Fruit fly (Drosophila melanogaster) whole organism, embryonic: ENCODE measurements around the gene KdelR.

Experiments
- Aef1 ChIP-seq: fragments of 200-800 bp; sonication (Bioruptor generic); IDR thresholded peaks from 3 replicates; pipeline ENCODE4 v1.3.6; 2022; ENCODE audit warnings: missing biosample characterization, missing genetic modification characterization
- Bteb2 ChIP-seq: fragments of 200-800 bp; sonication (Bioruptor generic); optimal IDR thresholded peaks from 2 replicates; lab custom pipeline; 2016; ENCODE audit warnings: missing biosample characterization, missing genetic modification characterization
- C15 ChIP-seq: fragments of 200-800 bp; sonication (Bioruptor generic); IDR thresholded peaks from 3 replicates; pipeline ENCODE4 v1.3.6; 2022; ENCODE audit warnings: missing biosample characterization, missing genetic modification characterization
- CG11398 ChIP-seq: fragments of 200-800 bp; sonication (Bioruptor generic); optimal IDR thresholded peaks from 2 replicates; lab custom pipeline; 2016; ENCODE audit warnings: missing biosample characterization, missing genetic modification characterization
- CG11560 ChIP-seq: fragments of 200-800 bp; sonication (Bioruptor generic); IDR thresholded peaks from 3 replicates; pipeline ENCODE4 v1.3.6; 2022; ENCODE audit warnings: missing biosample characterization, missing genetic modification characterization
- CG11696 ChIP-seq: fragments of 200-800 bp; sonication (Bioruptor generic); IDR thresholded peaks from 2 replicates; pipeline ENCODE4 v1.3.6; 2022; ENCODE audit warnings: missing biosample characterization, missing genetic modification characterization
- CG12769 ChIP-seq: fragments of 200-800 bp; sonication (Bioruptor generic); optimal IDR thresholded peaks from 2 replicates; lab custom pipeline; 2019; ENCODE audit warnings: missing biosample characterization, mild to moderate bottlenecking, missing genetic modification characterization, moderate library complexity
- CG1647 ChIP-seq: fragments of 200-800 bp; sonication (Bioruptor generic); optimal IDR thresholded peaks from 3 replicates; lab custom pipeline; 2016; ENCODE audit warnings: missing biosample characterization, missing genetic modification characterization
- CG17829 ChIP-seq: fragments of 200-800 bp; optimal IDR thresholded peaks from 2 replicates; lab custom pipeline; 2019; ENCODE audit warnings: missing biosample characterization, mild to moderate bottlenecking, missing genetic modification characterization, moderate library complexity
- CG2889 ChIP-seq: fragments of 200-800 bp; sonication (Bioruptor generic); IDR thresholded peaks from 3 replicates; pipeline ENCODE4 v1.3.6; 2022; ENCODE audit warnings: missing biosample characterization, missing genetic modification characterization
- CG3065 ChIP-seq: fragments of 200-800 bp; sonication (Bioruptor generic); optimal IDR thresholded peaks from 2 replicates; lab custom pipeline; 2016; ENCODE audit warnings: missing biosample characterization, missing genetic modification characterization
- CG32532 ChIP-seq: fragments of 200-800 bp; sonication (Bioruptor generic); IDR thresholded peaks from 2 replicates; pipeline ENCODE4 v1.3.6; 2022; ENCODE audit warnings: missing biosample characterization, missing genetic modification characterization
- CG34376 ChIP-seq: fragments of 200-800 bp; sonication (Bioruptor generic); optimal IDR thresholded peaks from 2 replicates; lab custom pipeline; 2018; ENCODE audit warnings: missing biosample characterization, mild to moderate bottlenecking, missing genetic modification characterization
- CG4282 ChIP-seq: fragments of 200-800 bp; sonication (Bioruptor generic); optimal IDR thresholded peaks from 2 replicates; lab custom pipeline; 2016; ENCODE audit warnings: missing biosample characterization, missing genetic modification characterization
- CG4854 ChIP-seq: fragments of 200-800 bp; sonication (Bioruptor generic); optimal IDR thresholded peaks from 2 replicates; lab custom pipeline; 2016; ENCODE audit warnings: missing biosample characterization, missing genetic modification characterization, inconsistent platforms
- CG7745 ChIP-seq: fragments of 200-800 bp; sonication (Bioruptor generic); optimal IDR thresholded peaks from 2 replicates; lab custom pipeline; 2018; ENCODE audit warnings: missing biosample characterization, mild to moderate bottlenecking, missing genetic modification characterization, moderate library complexity
- CG7786 ChIP-seq: fragments of 200-800 bp; sonication (Bioruptor generic); optimal IDR thresholded peaks from 2 replicates; lab custom pipeline; 2016; ENCODE audit warnings: missing biosample characterization, missing genetic modification characterization
- CG7987 ChIP-seq: fragments of 200-800 bp; sonication (Bioruptor generic); optimal IDR thresholded peaks from 2 replicates; lab custom pipeline; 2018; ENCODE audit warnings: missing biosample characterization, mild to moderate bottlenecking, missing genetic modification characterization, moderate library complexity
- CG8290 ChIP-seq, 3 experiments: fragments of 200-800 bp; sonication (Bioruptor generic); optimal IDR thresholded peaks; 2 replicates each; lab custom pipeline; 2016 to 2019; ENCODE audit warnings: missing biosample characterization in 3 of 3, missing genetic modification characterization in 3 of 3, mild to moderate bottlenecking in 2 of 3, moderate library complexity in 1 of 3
- CG8478 ChIP-seq: fragments of >200 bp; optimal IDR thresholded peaks from 2 replicates; lab custom pipeline; 2018
- Dbx ChIP-seq: fragments of 200-800 bp; sonication (Bioruptor generic); IDR thresholded peaks from 3 replicates; pipeline ENCODE4 v1.3.6; 2022; ENCODE audit warnings: missing biosample characterization, missing genetic modification characterization
- Dfd ChIP-seq, 2 experiments: fragments of >200 bp; optimal IDR thresholded peaks; 2 replicates each; lab custom pipeline; 2017; ENCODE audit warnings: missing biosample characterization in 2 of 2, missing genetic modification characterization in 2 of 2
- Eip74EF ChIP-seq, 2 experiments: fragments of 200-800 bp in 1 of 2; fragments of >200 bp in 1 of 2; sonication (Bioruptor generic) in 1 of 2; optimal IDR thresholded peaks; 2 replicates each; lab custom pipeline; 2017 to 2019; ENCODE audit warnings: missing biosample characterization in 2 of 2, missing genetic modification characterization in 2 of 2, mild to moderate bottlenecking in 1 of 2, moderate library complexity in 1 of 2
- Jarid2 ChIP-seq: fragments of 200-800 bp; sonication (Bioruptor generic); optimal IDR thresholded peaks from 3 replicates; lab custom pipeline; 2017; ENCODE audit warnings: mild to moderate bottlenecking, missing biosample characterization, missing genetic modification reagents, missing genetic modification characterization
- Mes4 ChIP-seq: fragments of 200-800 bp; sonication (Bioruptor generic); optimal IDR thresholded peaks from 2 replicates; lab custom pipeline; 2016; ENCODE audit warnings: missing biosample characterization, missing genetic modification characterization
- NFAT ChIP-seq: fragments of 200-800 bp; sonication (Bioruptor generic); IDR thresholded peaks from 2 replicates; pipeline ENCODE4 v1.3.6; 2022; ENCODE audit warnings: missing biosample characterization, missing genetic modification characterization
- Nf-YB ChIP-seq: fragments of 200-800 bp; sonication (Bioruptor generic); optimal IDR thresholded peaks from 3 replicates; lab custom pipeline; 2019; ENCODE audit warnings: missing biosample characterization, mild to moderate bottlenecking, missing genetic modification characterization, moderate library complexity
- NfI ChIP-seq: fragments of 200-800 bp; sonication (Bioruptor generic); optimal IDR thresholded peaks from 3 replicates; lab custom pipeline; 2018; ENCODE audit warnings: missing biosample characterization, mild to moderate bottlenecking, missing genetic modification characterization, moderate library complexity
- Pdp1 ChIP-seq, 2 experiments: fragments of 200-800 bp; sonication (Bioruptor generic); optimal IDR thresholded peaks; 3 replicates each; lab custom pipeline; 2016; ENCODE audit warnings: missing biosample characterization in 2 of 2, missing genetic modification characterization in 2 of 2, mild to moderate bottlenecking in 1 of 2, moderate library complexity in 1 of 2
- Six4 ChIP-seq: fragments of 200-800 bp; sonication (Bioruptor generic); optimal IDR thresholded peaks from 2 replicates; lab custom pipeline; 2016; ENCODE audit warnings: missing biosample characterization, missing genetic modification characterization
- Sry-β ChIP-seq: fragments of 200-800 bp; sonication (Bioruptor generic); optimal IDR thresholded peaks from 2 replicates; lab custom pipeline; 2018; ENCODE audit warnings: missing biosample characterization, mild to moderate bottlenecking, missing genetic modification characterization, moderate library complexity
- Xbp1 ChIP-seq: fragments of 200-800 bp; sonication (Bioruptor generic); optimal IDR thresholded peaks from 3 replicates; lab custom pipeline; 2016; ENCODE audit warnings: missing biosample characterization, mild to moderate bottlenecking, missing genetic modification characterization
- al ChIP-seq: fragments of 200-800 bp; sonication (Bioruptor generic); IDR thresholded peaks from 2 replicates; pipeline ENCODE4 v1.3.6; 2022; ENCODE audit warnings: missing biosample characterization, missing genetic modification characterization
- crp ChIP-seq, 2 experiments: fragments of 200-800 bp; sonication (Bioruptor generic); optimal IDR thresholded peaks; 2 replicates in 1 of 2; 3 replicates in 1 of 2; lab custom pipeline; 2017; ENCODE audit warnings: missing biosample characterization in 2 of 2, missing genetic modification characterization in 2 of 2, mild to moderate bottlenecking in 1 of 2, moderate library complexity in 1 of 2
- en ChIP-seq: fragments of 200-800 bp; sonication (Bioruptor generic); optimal IDR thresholded peaks from 2 replicates; lab custom pipeline; 2016; ENCODE audit warnings: missing biosample characterization, missing genetic modification characterization
- esg ChIP-seq: fragments of 200-800 bp; sonication (Bioruptor generic); conservative IDR thresholded peaks from 2 replicates; pipeline ENCODE4 v1.3.6; 2022; ENCODE audit warnings: missing biosample characterization, missing genetic modification characterization
- gsb ChIP-seq: fragments of 200-800 bp; sonication (Bioruptor generic); IDR thresholded peaks from 2 replicates; pipeline ENCODE4 v1.3.6; 2022; ENCODE audit warnings: missing biosample characterization, missing genetic modification characterization
- gsb-n ChIP-seq: fragments of 200-800 bp; sonication (Bioruptor generic); optimal IDR thresholded peaks from 3 replicates; lab custom pipeline; 2018; ENCODE audit warnings: missing biosample characterization, mild to moderate bottlenecking, missing genetic modification characterization
- mld ChIP-seq: fragments of 200-800 bp; sonication (Bioruptor generic); IDR thresholded peaks from 3 replicates; pipeline ENCODE4 v1.3.6; 2022; ENCODE audit warnings: missing biosample characterization, missing genetic modification characterization; ENCODE audit not compliant: partially characterized antibody
- pb ChIP-seq: fragments of 200-800 bp; sonication (Bioruptor generic); optimal IDR thresholded peaks from 3 replicates; lab custom pipeline; 2016; ENCODE audit warnings: missing biosample characterization, missing genetic modification characterization
- peb ChIP-seq: fragments of 200-800 bp; sonication (Bioruptor generic); IDR thresholded peaks from 2 replicates; pipeline ENCODE4 v1.3.6; 2022; ENCODE audit warnings: missing biosample characterization, missing genetic modification characterization
- pita ChIP-seq: fragments of 200-800 bp; sonication (Bioruptor generic); optimal IDR thresholded peaks from 2 replicates; lab custom pipeline; 2017; ENCODE audit warnings: missing biosample characterization, mild to moderate bottlenecking, missing genetic modification characterization
- prd ChIP-seq, 3 experiments: fragments of >200 bp in 2 of 3; fragments of 200-800 bp in 1 of 3; sonication (Bioruptor generic) in 1 of 3; optimal IDR thresholded peaks in 2 of 3; IDR thresholded peaks in 1 of 3; 2 replicates in 2 of 3; 3 replicates in 1 of 3; pipeline versions ENCODE4 v1.3.6 to Lab custom; 2017 to 2022; ENCODE audit warnings: missing biosample characterization in 1 of 3, missing genetic modification characterization in 1 of 3
- repo ChIP-seq: fragments of 200-800 bp; sonication (Bioruptor generic); optimal IDR thresholded peaks from 2 replicates; lab custom pipeline; 2016; ENCODE audit warnings: missing biosample characterization, missing genetic modification characterization
- slbo ChIP-seq: fragments of 200-800 bp; sonication (Bioruptor generic); IDR thresholded peaks from 2 replicates; pipeline ENCODE4 v1.3.6; 2022; ENCODE audit warnings: missing biosample characterization, missing genetic modification characterization
- sna ChIP-seq: fragments of 200-800 bp; sonication (Bioruptor generic); IDR thresholded peaks from 2 replicates; pipeline ENCODE4 v1.3.6; 2022; ENCODE audit warnings: missing biosample characterization, missing genetic modification characterization; ENCODE audit not compliant: partially characterized antibody
- sob ChIP-seq: fragments of 200-800 bp; sonication (Bioruptor generic); IDR thresholded peaks from 2 replicates; pipeline ENCODE4 v1.3.6; 2022; ENCODE audit warnings: missing biosample characterization, missing genetic modification characterization
- tna ChIP-seq: fragments of 200-800 bp; sonication (Bioruptor generic); IDR thresholded peaks from 2 replicates; pipeline ENCODE4 v1.3.6; 2022; ENCODE audit warnings: missing biosample characterization, missing genetic modification characterization; ENCODE audit not compliant: partially characterized antibody
- tx ChIP-seq: fragments of 200-800 bp; sonication (Bioruptor generic); optimal IDR thresholded peaks from 2 replicates; lab custom pipeline; 2016; ENCODE audit warnings: missing biosample characterization, missing genetic modification characterization
- zfh1 ChIP-seq: fragments of 200-800 bp; sonication (Bioruptor generic); IDR thresholded peaks from 3 replicates; pipeline ENCODE4 v1.3.6; 2022; ENCODE audit warnings: missing biosample characterization, missing genetic modification characterization

The KdelR gene

dm6 chr2L:10474268-10474678 lies 47.6 kb downstream of the KdelR start, which contains the start of gene RluA-1 (continued):
- TF ChIP-seq CG11696 (GFP tag; lab: Robert Waterston, UW) (peak; percentile 98), CG8290 (GFP tag; optimal IDR thresholded peaks at IDR 0.05; lab: Kevin White, UChicago) (peak; percentile 95), CG8290 (tag; optimal IDR thresholded peaks at IDR 0.05; lab: Kevin White, UChicago) (peak; percentile 95 to 98), CG7987 (peak; percentile 97), repo (peak; percentile 75), CG4854 (GFP tag; lab: Kevin White, UChicago) (peak; percentile 97), CG7745 (tag; lab: Kevin White, UChicago) (peak; percentile 92), gsb (GFP tag; lab: Robert Waterston, UW) (peak; percentile 99), CG11560 (tag; lab: Robert Waterston, UW) (peak; percentile 92), peb (GFP tag; lab: Robert Waterston, UW) (peak; percentile 99), Bteb2 (GFP tag; lab: Kevin White, UChicago) (peak; percentile 96), prd (optimal IDR thresholded peaks at IDR 0.05; lab: Kevin White, UChicago) (no peak), prd (GFP tag; IDR thresholded peaks at IDR 0.05; lab: Robert Waterston, UW) (peak; percentile 99), CG8478 (lab: Kevin White, UChicago) (no peak), C15 (GFP tag; lab: Robert Waterston, UW) (peak; percentile 96), Aef1 (GFP tag; lab: Robert Waterston, UW) (peak; percentile 87), mld (GFP tag; lab: Robert Waterston, UW) (0 out of 3 replicates have a peak, but pooled peaks have one; percentile 44), Six4 (GFP tag; lab: Kevin White, UChicago) (peak; percentile 98), en (GFP tag; lab: Kevin White, UChicago) (peak; percentile 89), CG34376 (peak; percentile 97), Sry-β (GFP tag; lab: Kevin White, UChicago) (peak; percentile 79), CG3065 (GFP tag; lab: Kevin White, UChicago) (peak; percentile 99), CG32532 (GFP tag; lab: Robert Waterston, UW) (peak; percentile 99), Mes4 (GFP tag; lab: Kevin White, UChicago) (peak; percentile 91), Jarid2 (GFP tag; lab: Kevin White, UChicago) (peak; percentile 94), tx (GFP tag; lab: Kevin White, UChicago) (peak; percentile 92), CG1647 (GFP tag; lab: Kevin White, UChicago) (peak; percentile 96), CG7786 (GFP tag; lab: Kevin White, UChicago) (peak; percentile 87), Dbx (GFP tag; lab: Robert Waterston, UW) (peak; percentile 90), CG2889 (GFP tag; lab: Robert Waterston, UW) (peak; percentile 98), Nf-YB (GFP tag; lab: Kevin White, UChicago) (peak; percentile 91), NFAT (GFP tag; lab: Robert Waterston, UW) (peak; percentile 99; the same call in 1 of the 2 replicates), pita (GFP tag; lab: Kevin White, UChicago) (no peak), al (GFP tag; lab: Robert Waterston, UW) (peak; percentile 93), sna (0 out of 2 replicates have a peak, but pooled peaks have one; percentile 32), CG12769 (tag; lab: Kevin White, UChicago) (peak; percentile 98), sob (GFP tag; lab: Robert Waterston, UW) (peak; percentile 100), zfh1 (GFP tag; lab: Robert Waterston, UW) (peak; percentile 100), Xbp1 (GFP tag; lab: Kevin White, UChicago) (peak; percentile 99), crp (GFP tag; optimal IDR thresholded peaks at IDR 0.05; lab: Kevin White, UChicago) (peak; percentile 29 to 75), Dfd (GFP tag; optimal IDR thresholded peaks at IDR 0.05; lab: Kevin White, UChicago) (no peak), pb (GFP tag; lab: Kevin White, UChicago) (peak; percentile 71), Pdp1 (GFP tag; optimal IDR thresholded peaks at IDR 0.05; lab: Kevin White, UChicago) (peak; percentile 95 to 96), CG11398 (GFP tag; lab: Kevin White, UChicago) (peak; percentile 87), tna (peak; percentile 76), esg (GFP tag; lab: Robert Waterston, UW) (peak; percentile 98), CG17829 (tag; lab: Kevin White, UChicago) (peak; percentile 100), slbo (peak; percentile 99), Eip74EF (GFP tag; optimal IDR thresholded peaks at IDR 0.05; lab: Kevin White, UChicago) (peak in 1 of 2 experiments; percentile 99), CG4282 (GFP tag; lab: Kevin White, UChicago) (peak; percentile 93), NfI (GFP tag; lab: Kevin White, UChicago) (peak; percentile 99), gsb-n (tag; lab: Kevin White, UChicago) (peak; percentile 100)
